Fruit fly (Drosophila melanogaster) whole organism, embryonic: ENCODE results near the gene FucTA.

Experiments
- ATbp ChIP-seq: fragments of 200-800 bp; sonication (Bioruptor generic); optimal IDR thresholded peaks from 2 replicates; lab custom pipeline; 2017; ENCODE audit warnings: missing biosample characterization, mild to moderate bottlenecking, missing genetic modification characterization, missing genetic modification reagents
- Antp ChIP-seq: fragments of 200-800 bp; sonication (Bioruptor generic); optimal IDR thresholded peaks from 3 replicates; lab custom pipeline; 2016; ENCODE audit warnings: missing biosample characterization, missing genetic modification characterization
- CG10321 ChIP-seq: fragments of 200-800 bp; sonication (Bioruptor generic); IDR thresholded peaks from 2 replicates; pipeline ENCODE4 v1.3.6; 2022; ENCODE audit warnings: missing biosample characterization, missing genetic modification characterization
- CG11695 ChIP-seq: fragments of 200-800 bp; sonication (Bioruptor generic); IDR thresholded peaks from 3 replicates; pipeline ENCODE4 v1.3.6; 2022; ENCODE audit warnings: missing biosample characterization, missing genetic modification characterization
- CG12744 ChIP-seq: fragments of 200-800 bp; sonication (Bioruptor generic); optimal IDR thresholded peaks from 2 replicates; lab custom pipeline; 2016; ENCODE audit warnings: missing biosample characterization, missing genetic modification characterization
- CG12942 ChIP-seq: fragments of 200-800 bp; sonication (Bioruptor generic); optimal IDR thresholded peaks from 3 replicates; lab custom pipeline; 2016; ENCODE audit warnings: missing biosample characterization, missing genetic modification characterization
- CG14441 ChIP-seq: fragments of 200-800 bp; sonication (Bioruptor generic); IDR thresholded peaks from 2 replicates; pipeline ENCODE4 v1.3.6; 2022; ENCODE audit warnings: missing biosample characterization, missing genetic modification characterization
- CG15011 ChIP-seq: fragments of 200-800 bp; sonication (Bioruptor generic); optimal IDR thresholded peaks from 3 replicates; lab custom pipeline; 2018; ENCODE audit warnings: missing biosample characterization, mild to moderate bottlenecking, missing genetic modification characterization
- CG1647 ChIP-seq: fragments of 200-800 bp; sonication (Bioruptor generic); optimal IDR thresholded peaks from 3 replicates; lab custom pipeline; 2016; ENCODE audit warnings: missing biosample characterization, missing genetic modification characterization
- CG31441 ChIP-seq: fragments of 200-800 bp; sonication (Bioruptor generic); IDR thresholded peaks from 2 replicates; pipeline ENCODE4 v1.3.6; 2022; ENCODE audit warnings: missing biosample characterization, missing genetic modification characterization
- CG3281 ChIP-seq: fragments of 200-800 bp; sonication (Bioruptor generic); optimal IDR thresholded peaks from 3 replicates; lab custom pipeline; 2017; ENCODE audit warnings: missing biosample characterization, mild to moderate bottlenecking, missing genetic modification characterization
- CG3726 ChIP-seq: fragments of 200-800 bp; sonication (Bioruptor generic); IDR thresholded peaks from 3 replicates; pipeline ENCODE4, ENCODE4 v1.3.6; 2022; ENCODE audit warnings: missing biosample characterization, missing genetic modification characterization
- CG3847 ChIP-seq: fragments of 200-800 bp; sonication (Bioruptor generic); IDR thresholded peaks from 2 replicates; pipeline ENCODE4 v1.3.6; 2022; ENCODE audit warnings: missing biosample characterization, missing genetic modification characterization
- CG4730 ChIP-seq: fragments of 200-800 bp; sonication (Bioruptor generic); IDR thresholded peaks from 2 replicates; pipeline ENCODE4 v1.3.6; 2022; ENCODE audit warnings: missing biosample characterization, missing genetic modification characterization
- CG5180 ChIP-seq: fragments of 200-800 bp; sonication (Bioruptor generic); optimal IDR thresholded peaks from 3 replicates; lab custom pipeline; 2017; ENCODE audit warnings: missing biosample characterization, missing genetic modification characterization, mild to moderate bottlenecking, moderate library complexity, missing genetic modification reagents
- CG5953 ChIP-seq: fragments of 200-800 bp; sonication (Bioruptor generic); IDR thresholded peaks from 2 replicates; pipeline ENCODE4 v1.3.6; 2022; ENCODE audit warnings: missing biosample characterization, missing genetic modification characterization
- CG6689 ChIP-seq: fragments of 200-800 bp; sonication (Bioruptor generic); IDR thresholded peaks from 2 replicates; pipeline ENCODE4 v1.3.6; 2022; ENCODE audit warnings: missing biosample characterization, missing genetic modification characterization
- CG6854 ChIP-seq: fragments of 200-800 bp; sonication (Bioruptor generic); optimal IDR thresholded peaks from 3 replicates; lab custom pipeline; 2017; ENCODE audit warnings: missing biosample characterization, mild to moderate bottlenecking, missing genetic modification characterization
- CG8359 ChIP-seq: fragments of 200-800 bp; sonication (Bioruptor generic); optimal IDR thresholded peaks from 2 replicates; lab custom pipeline; 2017; ENCODE audit warnings: missing biosample characterization, mild to moderate bottlenecking, missing genetic modification characterization, borderline replicate concordance
- CG9797 ChIP-seq: fragments of 200-800 bp; sonication (Bioruptor generic); optimal IDR thresholded peaks from 3 replicates; lab custom pipeline; 2018; ENCODE audit warnings: missing biosample characterization, mild to moderate bottlenecking, missing genetic modification characterization
- CG9932 ChIP-seq: fragments of 200-800 bp; sonication (Bioruptor generic); IDR thresholded peaks from 2 replicates; pipeline ENCODE4 v1.3.6; 2022; ENCODE audit warnings: missing biosample characterization, missing genetic modification characterization
- Chrac-16 ChIP-seq: fragments of 200-800 bp; sonication (Bioruptor generic); optimal IDR thresholded peaks from 3 replicates; lab custom pipeline; 2016; ENCODE audit warnings: missing biosample characterization, missing genetic modification characterization
- Hey ChIP-seq: fragments of 200-800 bp; sonication (Bioruptor generic); optimal IDR thresholded peaks from 3 replicates; lab custom pipeline; 2018; ENCODE audit warnings: missing biosample characterization, mild to moderate bottlenecking, missing genetic modification characterization
- Hr78 ChIP-seq, 2 experiments: fragments of 200-800 bp in 1 of 2; fragments of >200 bp in 1 of 2; sonication (Bioruptor generic) in 1 of 2; optimal IDR thresholded peaks; 2 replicates each; lab custom pipeline; 2017 to 2019; ENCODE audit warnings: missing biosample characterization in 2 of 2, missing genetic modification characterization in 2 of 2, mild to moderate bottlenecking in 1 of 2, moderate library complexity in 1 of 2
- Kr ChIP-seq: fragments of 200-800 bp; sonication (Bioruptor generic); optimal IDR thresholded peaks from 2 replicates; lab custom pipeline; 2017; ENCODE audit warnings: missing biosample characterization, mild to moderate bottlenecking, missing genetic modification characterization
- Optix ChIP-seq: fragments of 200-800 bp; sonication (Bioruptor generic); IDR thresholded peaks from 3 replicates; pipeline ENCODE4 v1.3.6; 2022; ENCODE audit warnings: missing biosample characterization, missing genetic modification characterization
- Taf1 ChIP-seq: fragments of 200-800 bp; sonication (Bioruptor generic); IDR thresholded peaks from 2 replicates; pipeline ENCODE4 v1.3.6; 2022; ENCODE audit warnings: missing biosample characterization, missing genetic modification characterization
- YL-1 ChIP-seq: fragments of 200-800 bp; sonication (Bioruptor generic); optimal IDR thresholded peaks from 3 replicates; lab custom pipeline; 2017; ENCODE audit warnings: missing biosample characterization, mild to moderate bottlenecking, missing genetic modification characterization
- bcd ChIP-seq: fragments of 200-800 bp; sonication (Bioruptor generic); optimal IDR thresholded peaks from 2 replicates; lab custom pipeline; 2017; ENCODE audit warnings: missing biosample characterization, mild to moderate bottlenecking, missing genetic modification characterization
- br ChIP-seq: fragments of >200 bp; optimal IDR thresholded peaks from 2 replicates; lab custom pipeline; 2017
- caup ChIP-seq: fragments of 200-800 bp; sonication (Bioruptor generic); optimal IDR thresholded peaks from 3 replicates; lab custom pipeline; 2017; ENCODE audit warnings: missing biosample characterization, mild to moderate bottlenecking, missing genetic modification characterization, moderate library complexity; ENCODE audit not compliant: severe bottlenecking
- ci ChIP-seq: fragments of 200-800 bp; sonication (Bioruptor generic); IDR thresholded peaks from 3 replicates; pipeline ENCODE4 v1.3.6; 2022; ENCODE audit warnings: missing biosample characterization, missing genetic modification characterization
- dimm ChIP-seq: fragments of 200-800 bp; sonication (Bioruptor generic); IDR thresholded peaks from 2 replicates; pipeline ENCODE4 v1.3.6; 2022; ENCODE audit warnings: missing biosample characterization, missing genetic modification characterization
- dm ChIP-seq: fragments of 200-800 bp; sonication (Bioruptor generic); optimal IDR thresholded peaks from 3 replicates; lab custom pipeline; 2016; ENCODE audit warnings: missing biosample characterization, missing genetic modification characterization
- dmrt99B ChIP-seq: fragments of 200-800 bp; sonication (Bioruptor generic); optimal IDR thresholded peaks from 2 replicates; lab custom pipeline; 2018; ENCODE audit warnings: missing biosample characterization, mild to moderate bottlenecking, missing genetic modification characterization, moderate library complexity
- gce ChIP-seq: fragments of 200-800 bp; sonication (Bioruptor generic); IDR thresholded peaks from 3 replicates; pipeline ENCODE4 v1.3.6; 2022; ENCODE audit warnings: missing biosample characterization, missing genetic modification characterization
- gt ChIP-seq: fragments of 200-800 bp; sonication (Bioruptor generic); IDR thresholded peaks from 2 replicates; pipeline ENCODE4 v1.3.6; 2022; ENCODE audit warnings: missing biosample characterization, missing genetic modification characterization
- jigr1 ChIP-seq: fragments of 200-800 bp; sonication (Bioruptor generic); IDR thresholded peaks from 3 replicates; pipeline ENCODE4 v1.3.6; 2022; ENCODE audit warnings: missing biosample characterization, missing genetic modification characterization
- pb ChIP-seq: fragments of 200-800 bp; sonication (Bioruptor generic); optimal IDR thresholded peaks from 3 replicates; lab custom pipeline; 2016; ENCODE audit warnings: missing biosample characterization, missing genetic modification characterization
- pzg ChIP-seq: fragments of 200-800 bp; sonication (Bioruptor generic); optimal IDR thresholded peaks from 3 replicates; lab custom pipeline; 2018; ENCODE audit warnings: missing biosample characterization, mild to moderate bottlenecking, missing genetic modification characterization, moderate library complexity
- ranshi ChIP-seq: fragments of 200-800 bp; sonication (Bioruptor generic); IDR thresholded peaks from 2 replicates; pipeline ENCODE4 v1.3.6; 2022; ENCODE audit warnings: missing biosample characterization, missing genetic modification characterization
- sc ChIP-seq, 3 experiments: fragments of >200 bp in 2 of 3; fragments of 200-800 bp in 1 of 3; sonication (Bioruptor generic) in 1 of 3; optimal IDR thresholded peaks; 2 replicates in 2 of 3; 3 replicates in 1 of 3; lab custom pipeline; 2017; ENCODE audit warnings: mild to moderate bottlenecking in 1 of 3, missing biosample characterization in 1 of 3, missing genetic modification characterization in 1 of 3, missing genetic modification reagents in 1 of 3
- sisA ChIP-seq: fragments of 200-800 bp; sonication (Bioruptor generic); IDR thresholded peaks from 2 replicates; pipeline ENCODE4 v1.3.6; 2022; ENCODE audit warnings: missing biosample characterization, missing genetic modification characterization
- tap ChIP-seq: fragments of 200-800 bp; optimal IDR thresholded peaks from 3 replicates; lab custom pipeline; 2019; ENCODE audit warnings: missing biosample characterization, mild to moderate bottlenecking, missing genetic modification characterization, moderate library complexity
- tll ChIP-seq, 2 experiments: fragments of 200-800 bp in 1 of 2; fragments of >200 bp in 1 of 2; sonication (Bioruptor generic) in 1 of 2; optimal IDR thresholded peaks; 2 replicates each; lab custom pipeline; 2017 to 2019; ENCODE audit warnings: missing biosample characterization in 2 of 2, missing genetic modification characterization in 2 of 2, mild to moderate bottlenecking in 1 of 2, moderate library complexity in 1 of 2
- vvl ChIP-seq: fragments of 200-800 bp; sonication (Bioruptor generic); IDR thresholded peaks from 2 replicates; pipeline ENCODE4 v1.3.6; 2022; ENCODE audit warnings: missing biosample characterization, missing genetic modification characterization
- wor ChIP-seq: fragments of 200-800 bp; sonication (Bioruptor generic); IDR thresholded peaks from 2 replicates; pipeline ENCODE4 v1.3.6; 2022; ENCODE audit warnings: missing biosample characterization, missing genetic modification characterization
- zen2 ChIP-seq: fragments of 200-800 bp; sonication (Bioruptor generic); IDR thresholded peaks from 3 replicates; pipeline ENCODE4 v1.3.6; 2022; ENCODE audit warnings: missing biosample characterization, missing genetic modification characterization; ENCODE audit not compliant: partially characterized antibody

Gene FucTA

dm6 chr3L:15098659-15099512 lies 48.1 kb upstream of the FucTA start:
- TF ChIP-seq CG6689 (GFP tag; lab: Robert Waterston, UW) (peak; percentile 90), CG3847 (GFP tag; lab: Robert Waterston, UW) (no peak), ATbp (peak; percentile 95), zen2 (GFP tag; lab: Robert Waterston, UW) (no peak), CG5953 (GFP tag; lab: Robert Waterston, UW) (peak; percentile 63; the same call in 1 of the 2 replicates), bcd (peak; percentile 82), gce (peak; percentile 91; the same call in 2 of the 3 replicates), vvl (peak; percentile 97), Chrac-16 (GFP tag; lab: Kevin White, UChicago) (peak; percentile 47), tll (GFP tag; optimal IDR thresholded peaks at IDR 0.05; lab: Kevin White, UChicago) (peak in 1 of 2 experiments; percentile 32), gt (peak; percentile 39; the same call in 1 of the 2 replicates), CG3281 (GFP tag; lab: Kevin White, UChicago) (peak; percentile 92), CG9932 (GFP tag; lab: Robert Waterston, UW) (peak; percentile 52; the same call in 1 of the 2 replicates), pzg (GFP tag; lab: Kevin White, UChicago) (no peak), CG11695 (GFP tag; lab: Robert Waterston, UW) (peak; percentile 93), CG10321 (GFP tag; lab: Robert Waterston, UW) (peak; percentile 68; the same call in 1 of the 2 replicates), Taf1 (GFP tag; lab: Robert Waterston, UW) (no peak), pb (GFP tag; lab: Kevin White, UChicago) (peak; percentile 52), CG8359 (GFP tag; lab: Kevin White, UChicago) (peak; percentile 61), Optix (no peak), tap (peak; percentile 94), CG9797 (GFP tag; lab: Kevin White, UChicago) (no peak), CG14441 (GFP tag; lab: Robert Waterston, UW) (peak; percentile 71), ci (GFP tag; lab: Robert Waterston, UW) (peak; percentile 59; the same call in 2 of the 3 replicates), sisA (GFP tag; lab: Robert Waterston, UW) (peak; percentile 67; the same call in 1 of the 2 replicates), dmrt99B (tag; lab: Kevin White, UChicago) (peak; percentile 89), CG4730 (GFP tag; lab: Robert Waterston, UW) (peak; percentile 66), CG31441 (peak; percentile 98), CG12942 (peak; percentile 61), br (lab: Kevin White, UChicago) (no peak), dm (GFP tag; lab: Kevin White, UChicago) (no peak), jigr1 (GFP tag; lab: Robert Waterston, UW) (0 out of 3 replicates have a peak, but pooled peaks have one; percentile 7), Hr78 (GFP tag; optimal IDR thresholded peaks at IDR 0.05; lab: Kevin White, UChicago) (peak in 1 of 2 experiments; percentile 81), Hey (tag; lab: Kevin White, UChicago) (peak; percentile 7), CG15011 (GFP tag; lab: Kevin White, UChicago) (peak; percentile 69), ranshi (GFP tag; lab: Robert Waterston, UW) (peak; percentile 89; the same call in 1 of the 2 replicates), YL-1 (GFP tag; lab: Kevin White, UChicago) (no peak), CG5180 (GFP tag; lab: Kevin White, UChicago) (peak; percentile 66), CG1647 (GFP tag; lab: Kevin White, UChicago) (no peak), CG3726 (GFP tag; lab: Robert Waterston, UW) (peak; percentile 71; the same call in 1 of the 3 replicates), Antp (GFP tag; lab: Kevin White, UChicago) (peak; percentile 32), CG6854 (GFP tag; lab: Kevin White, UChicago) (peak; percentile 81), CG12744 (GFP tag; lab: Kevin White, UChicago) (no peak), caup (GFP tag; lab: Kevin White, UChicago) (peak; percentile 84), wor (GFP tag; lab: Robert Waterston, UW) (peak; percentile 50; the same call in 1 of the 2 replicates), sc (optimal IDR thresholded peaks at IDR 0.05; lab: Kevin White, UChicago) (no peak), sc (GFP tag; optimal IDR thresholded peaks at IDR 0.05; lab: Kevin White, UChicago) (peak; percentile 77), Kr (GFP tag; lab: Kevin White, UChicago) (no peak), dimm (GFP tag; lab: Robert Waterston, UW) (no peak)
